Fruit fly (Drosophila melanogaster) whole organism, embryonic: ENCODE data around the gene CG5225.
A peak's percentile ranks its signal among the peaks of the same experiment; 100 is the strongest.

Experiments used
- Antp ChIP-seq: fragments of 200-800 bp; sonication (Bioruptor generic); optimal IDR thresholded peaks from 3 replicates; lab custom pipeline; 2016; ENCODE audit warnings: missing biosample characterization, missing genetic modification characterization
- BEAF-32 ChIP-seq: fragments of 200-800 bp; sonication (Bioruptor generic); optimal IDR thresholded peaks from 3 replicates; lab custom pipeline; 2017; ENCODE audit warnings: missing biosample characterization, missing genetic modification characterization, mild to moderate bottlenecking, moderate library complexity, missing genetic modification reagents
- CG12104 ChIP-seq: fragments of 200-800 bp; sonication (Bioruptor generic); optimal IDR thresholded peaks from 3 replicates; lab custom pipeline; 2016; ENCODE audit warnings: missing biosample characterization, missing genetic modification characterization
- CG12391 ChIP-seq: fragments of 200-800 bp; sonication (Bioruptor generic); optimal IDR thresholded peaks from 3 replicates; lab custom pipeline; 2018; ENCODE audit warnings: missing biosample characterization, mild to moderate bottlenecking, missing genetic modification characterization, moderate library complexity
- CG14014 ChIP-seq: fragments of 200-800 bp; sonication (Bioruptor generic); IDR thresholded peaks from 2 replicates; pipeline ENCODE4 v1.3.6; 2022; ENCODE audit warnings: missing biosample characterization, missing genetic modification characterization
- CG14441 ChIP-seq: fragments of 200-800 bp; sonication (Bioruptor generic); IDR thresholded peaks from 2 replicates; pipeline ENCODE4 v1.3.6; 2022; ENCODE audit warnings: missing biosample characterization, missing genetic modification characterization
- CG17186 ChIP-seq: fragments of 200-800 bp; sonication (Bioruptor generic); optimal IDR thresholded peaks from 3 replicates; lab custom pipeline; 2017; ENCODE audit warnings: missing biosample characterization, missing genetic modification reagents, missing genetic modification characterization
- CG17829 ChIP-seq: fragments of 200-800 bp; optimal IDR thresholded peaks from 2 replicates; lab custom pipeline; 2019; ENCODE audit warnings: missing biosample characterization, mild to moderate bottlenecking, missing genetic modification characterization, moderate library complexity
- CG18476 ChIP-seq: fragments of 200-800 bp; sonication (Bioruptor generic); optimal IDR thresholded peaks from 2 replicates; lab custom pipeline; 2016; ENCODE audit warnings: missing biosample characterization, mild to moderate bottlenecking, missing genetic modification characterization
- CG2120 ChIP-seq: fragments of 200-800 bp; sonication (Bioruptor generic); optimal IDR thresholded peaks from 3 replicates; lab custom pipeline; 2016; ENCODE audit warnings: missing biosample characterization, missing genetic modification characterization
- CG30403 ChIP-seq: fragments of 200-800 bp; sonication (Bioruptor generic); optimal IDR thresholded peaks from 3 replicates; lab custom pipeline; 2016; ENCODE audit warnings: missing biosample characterization, missing genetic modification characterization
- CG31388 ChIP-seq: fragments of 200-800 bp; sonication (Bioruptor generic); optimal IDR thresholded peaks from 2 replicates; lab custom pipeline; 2016; ENCODE audit warnings: missing biosample characterization, missing genetic modification characterization
- CG7839 ChIP-seq: fragments of 200-800 bp; sonication (Bioruptor generic); optimal IDR thresholded peaks from 3 replicates; lab custom pipeline; 2018; ENCODE audit warnings: missing biosample characterization, mild to moderate bottlenecking, missing genetic modification characterization, moderate library complexity
- Chrac-16 ChIP-seq: fragments of 200-800 bp; sonication (Bioruptor generic); optimal IDR thresholded peaks from 3 replicates; lab custom pipeline; 2016; ENCODE audit warnings: missing biosample characterization, missing genetic modification characterization
- Dp ChIP-seq: fragments of 200-800 bp; sonication (Bioruptor generic); optimal IDR thresholded peaks from 2 replicates; lab custom pipeline; 2018; ENCODE audit warnings: missing biosample characterization, mild to moderate bottlenecking, missing genetic modification characterization, moderate library complexity
- Eip74EF ChIP-seq, 2 experiments: fragments of 200-800 bp in 1 of 2; fragments of >200 bp in 1 of 2; sonication (Bioruptor generic) in 1 of 2; optimal IDR thresholded peaks; 2 replicates each; lab custom pipeline; 2017 to 2019; ENCODE audit warnings: missing biosample characterization in 2 of 2, missing genetic modification characterization in 2 of 2, mild to moderate bottlenecking in 1 of 2, moderate library complexity in 1 of 2
- Ets97D ChIP-seq: fragments of 200-800 bp; sonication (Bioruptor generic); optimal IDR thresholded peaks from 3 replicates; lab custom pipeline; 2016; ENCODE audit warnings: missing biosample characterization, missing genetic modification characterization
- Hmx ChIP-seq: fragments of 200-800 bp; sonication (Bioruptor generic); optimal IDR thresholded peaks from 2 replicates; lab custom pipeline; 2016; ENCODE audit warnings: missing biosample characterization, missing genetic modification characterization
- MBD-R2 ChIP-seq: fragments of 200-800 bp; sonication (Bioruptor generic); IDR thresholded peaks from 2 replicates; pipeline ENCODE4 v1.3.6; 2022; ENCODE audit warnings: missing biosample characterization, missing genetic modification characterization
- Max ChIP-seq: fragments of 200-800 bp; sonication (Bioruptor generic); optimal IDR thresholded peaks from 2 replicates; lab custom pipeline; 2016; ENCODE audit warnings: missing biosample characterization, mild to moderate bottlenecking, missing genetic modification characterization
- Mes4 ChIP-seq: fragments of 200-800 bp; sonication (Bioruptor generic); optimal IDR thresholded peaks from 2 replicates; lab custom pipeline; 2016; ENCODE audit warnings: missing biosample characterization, missing genetic modification characterization
- Myb ChIP-seq: fragments of 200-800 bp; sonication (Bioruptor generic); optimal IDR thresholded peaks from 2 replicates; lab custom pipeline; 2016; ENCODE audit warnings: missing biosample characterization, missing genetic modification characterization
- Nf-YC ChIP-seq: fragments of 200-800 bp; optimal IDR thresholded peaks from 3 replicates; lab custom pipeline; 2019; ENCODE audit warnings: missing biosample characterization, mild to moderate bottlenecking, missing genetic modification characterization, moderate library complexity
- Pdp1 ChIP-seq, 2 experiments: fragments of 200-800 bp; sonication (Bioruptor generic); optimal IDR thresholded peaks; 3 replicates each; lab custom pipeline; 2016; ENCODE audit warnings: missing biosample characterization in 2 of 2, missing genetic modification characterization in 2 of 2, mild to moderate bottlenecking in 1 of 2, moderate library complexity in 1 of 2
- Six4 ChIP-seq: fragments of 200-800 bp; sonication (Bioruptor generic); optimal IDR thresholded peaks from 2 replicates; lab custom pipeline; 2016; ENCODE audit warnings: missing biosample characterization, missing genetic modification characterization
- Sry-β ChIP-seq: fragments of 200-800 bp; sonication (Bioruptor generic); optimal IDR thresholded peaks from 2 replicates; lab custom pipeline; 2018; ENCODE audit warnings: missing biosample characterization, mild to moderate bottlenecking, missing genetic modification characterization, moderate library complexity
- bab2 ChIP-seq: fragments of 200-800 bp; sonication (Bioruptor generic); optimal IDR thresholded peaks from 2 replicates; lab custom pipeline; 2016; ENCODE audit warnings: missing biosample characterization, missing genetic modification characterization
- bcd ChIP-seq: fragments of 200-800 bp; sonication (Bioruptor generic); optimal IDR thresholded peaks from 2 replicates; lab custom pipeline; 2017; ENCODE audit warnings: missing biosample characterization, mild to moderate bottlenecking, missing genetic modification characterization
- cwo ChIP-seq: fragments of 200-800 bp; sonication (Bioruptor generic); optimal IDR thresholded peaks from 3 replicates; lab custom pipeline; 2017; ENCODE audit warnings: missing biosample characterization, missing genetic modification characterization, mild to moderate bottlenecking, moderate library complexity, missing genetic modification reagents
- dm ChIP-seq: fragments of 200-800 bp; sonication (Bioruptor generic); optimal IDR thresholded peaks from 3 replicates; lab custom pipeline; 2016; ENCODE audit warnings: missing biosample characterization, missing genetic modification characterization
- dpn ChIP-seq, 2 experiments: fragments of 200-800 bp; sonication (Bioruptor generic); optimal IDR thresholded peaks; 3 replicates each; lab custom pipeline; 2016; ENCODE audit warnings: missing biosample characterization in 2 of 2, missing genetic modification characterization in 2 of 2
- ems ChIP-seq: fragments of 200-800 bp; sonication (Bioruptor generic); optimal IDR thresholded peaks from 3 replicates; lab custom pipeline; 2016; ENCODE audit warnings: missing biosample characterization, missing genetic modification characterization
- gfzf ChIP-seq: fragments of 200-800 bp; sonication (Bioruptor generic); optimal IDR thresholded peaks from 2 replicates; lab custom pipeline; 2016; ENCODE audit warnings: missing biosample characterization, mild to moderate bottlenecking, missing genetic modification characterization, moderate library complexity
- hkb ChIP-seq, 2 experiments: fragments of 200-800 bp in 1 of 2; fragments of >200 bp in 1 of 2; sonication (Bioruptor generic) in 1 of 2; IDR thresholded peaks in 1 of 2; optimal IDR thresholded peaks in 1 of 2; 2 replicates each; pipeline versions ENCODE4 v1.3.6 to Lab custom; 2017 to 2022; ENCODE audit warnings: missing biosample characterization in 1 of 2, missing genetic modification characterization in 1 of 2
- lab ChIP-seq: fragments of 200-800 bp; sonication (Bioruptor generic); optimal IDR thresholded peaks from 3 replicates; lab custom pipeline; 2017; ENCODE audit warnings: missing biosample characterization, missing genetic modification characterization, mild to moderate bottlenecking, moderate library complexity, missing genetic modification reagents
- mam ChIP-seq: fragments of 200-800 bp; sonication (Bioruptor generic); optimal IDR thresholded peaks from 3 replicates; lab custom pipeline; 2016; ENCODE audit warnings: missing biosample characterization, missing genetic modification characterization
- psq ChIP-seq: fragments of 200-800 bp; sonication (Bioruptor generic); optimal IDR thresholded peaks from 2 replicates; lab custom pipeline; 2017; ENCODE audit warnings: missing biosample characterization, missing genetic modification characterization
- pum ChIP-seq: fragments of 200-800 bp; sonication (Bioruptor generic); optimal IDR thresholded peaks from 2 replicates; lab custom pipeline; 2016; ENCODE audit warnings: missing biosample characterization, missing genetic modification characterization
- ranshi ChIP-seq: fragments of 200-800 bp; sonication (Bioruptor generic); IDR thresholded peaks from 2 replicates; pipeline ENCODE4 v1.3.6; 2022; ENCODE audit warnings: missing biosample characterization, missing genetic modification characterization
- rib ChIP-seq: fragments of 200-800 bp; sonication (Bioruptor generic); IDR thresholded peaks from 2 replicates; pipeline ENCODE4 v1.3.6; 2022; ENCODE audit warnings: missing biosample characterization, missing genetic modification characterization
- sna ChIP-seq: fragments of 200-800 bp; sonication (Bioruptor generic); IDR thresholded peaks from 2 replicates; pipeline ENCODE4 v1.3.6; 2022; ENCODE audit warnings: missing biosample characterization, missing genetic modification characterization; ENCODE audit not compliant: partially characterized antibody
- so ChIP-seq: fragments of 200-800 bp; sonication (Bioruptor generic); IDR thresholded peaks from 3 replicates; pipeline ENCODE4 v1.3.6; 2022; ENCODE audit warnings: missing biosample characterization, missing genetic modification characterization
- sug ChIP-seq: fragments of 200-800 bp; optimal IDR thresholded peaks from 2 replicates; lab custom pipeline; 2019; ENCODE audit warnings: missing biosample characterization, mild to moderate bottlenecking, missing genetic modification characterization, moderate library complexity
- tll ChIP-seq, 2 experiments: fragments of 200-800 bp in 1 of 2; fragments of >200 bp in 1 of 2; sonication (Bioruptor generic) in 1 of 2; optimal IDR thresholded peaks; 2 replicates each; lab custom pipeline; 2017 to 2019; ENCODE audit warnings: missing biosample characterization in 2 of 2, missing genetic modification characterization in 2 of 2, mild to moderate bottlenecking in 1 of 2, moderate library complexity in 1 of 2
- tna ChIP-seq: fragments of 200-800 bp; sonication (Bioruptor generic); IDR thresholded peaks from 2 replicates; pipeline ENCODE4 v1.3.6; 2022; ENCODE audit warnings: missing biosample characterization, missing genetic modification characterization; ENCODE audit not compliant: partially characterized antibody
- trem ChIP-seq: fragments of 200-800 bp; optimal IDR thresholded peaks from 3 replicates; lab custom pipeline; 2019; ENCODE audit warnings: missing biosample characterization, mild to moderate bottlenecking, missing genetic modification characterization, moderate library complexity
- vvl ChIP-seq: fragments of 200-800 bp; sonication (Bioruptor generic); IDR thresholded peaks from 2 replicates; pipeline ENCODE4 v1.3.6; 2022; ENCODE audit warnings: missing biosample characterization, missing genetic modification characterization

CG5225 gene

dm6 chr3R:16996059-16996959 is 32.2 kb upstream of the CG5225 start, which contains the start of the genes EMC2A and CG3534 (continued):
- TF ChIP-seq CG18476 (GFP tag; lab: Kevin White, UChicago): no peak
- no peak for TF ChIP-seq CG31388 (GFP tag; lab: Kevin White, UChicago)
- peak in 1 of 2 experiments; percentile 56 for TF ChIP-seq Eip74EF (GFP tag; optimal IDR thresholded peaks at IDR 0.05; lab: Kevin White, UChicago)
- TF ChIP-seq BEAF-32: peak; percentile 10
- TF ChIP-seq CG12391 (tag; lab: Kevin White, UChicago): no peak
- TF ChIP-seq CG7839 (tag; lab: Kevin White, UChicago): peak; percentile 54
- TF ChIP-seq pum (GFP tag; lab: Kevin White, UChicago): peak; percentile 4
- TF ChIP-seq CG17186: no peak
- TF ChIP-seq CG17829 (tag; lab: Kevin White, UChicago): peak; percentile 51
- TF ChIP-seq Sry-β (GFP tag; lab: Kevin White, UChicago): no peak
- no peak for TF ChIP-seq Chrac-16
- 0 out of 2 replicates have a peak, but pooled peaks have one; percentile 4 for TF ChIP-seq CG14014
- TF ChIP-seq Antp (GFP tag; lab: Kevin White, UChicago): peak; percentile 33
- no peak for TF ChIP-seq cwo
- no peak for TF ChIP-seq Mes4
- peak; percentile 25 for TF ChIP-seq Nf-YC
- no peak for TF ChIP-seq psq (GFP tag; lab: Kevin White, UChicago)
- TF ChIP-seq mam (GFP tag; lab: Kevin White, UChicago): peak; percentile 38
- TF ChIP-seq so (GFP tag; lab: Robert Waterston, UW): peak; percentile 62; the same call in 2 of the 3 replicates
- no peak for TF ChIP-seq MBD-R2 (GFP tag; lab: Robert Waterston, UW)
- peak; percentile 25 for TF ChIP-seq CG30403 (GFP tag; lab: Kevin White, UChicago)
- peak; percentile 24 for TF ChIP-seq Six4 (GFP tag; lab: Kevin White, UChicago)
- peak; percentile 41 for TF ChIP-seq bcd (GFP tag; lab: Kevin White, UChicago)
- peak; percentile 42 for TF ChIP-seq Hmx (GFP tag; lab: Kevin White, UChicago)
- peak; percentile 2 for TF ChIP-seq CG12104 (GFP tag; lab: Kevin White, UChicago)
- no peak for TF ChIP-seq Dp
- no peak for TF ChIP-seq bab2 (GFP tag; lab: Kevin White, UChicago)
- TF ChIP-seq vvl: peak; percentile 18; the same call in 1 of the 2 replicates
- peak; percentile 21 for TF ChIP-seq Max
- TF ChIP-seq hkb (optimal IDR thresholded peaks at IDR 0.05; lab: Kevin White, UChicago): no peak
- peak; percentile 4 for TF ChIP-seq hkb (GFP tag; IDR thresholded peaks at IDR 0.05; lab: Robert Waterston, UW)
- 0 out of 2 replicates have a peak, but pooled peaks have one; percentile 29 for TF ChIP-seq tna
- TF ChIP-seq dm (GFP tag; lab: Kevin White, UChicago): no peak
- peak; percentile 34 for TF ChIP-seq Ets97D (GFP tag; lab: Kevin White, UChicago)
- peak; percentile 42; the same call in 1 of the 2 replicates for TF ChIP-seq sna (GFP tag; lab: Robert Waterston, UW)
- no peak for TF ChIP-seq rib (GFP tag; lab: Robert Waterston, UW)
- peak; percentile 23; the same call in 1 of the 2 replicates for TF ChIP-seq CG14441 (GFP tag; lab: Robert Waterston, UW)
- 0 out of 2 replicates have a peak, but pooled peaks have one; percentile 47 for TF ChIP-seq ranshi
- TF ChIP-seq Pdp1 (GFP tag; optimal IDR thresholded peaks at IDR 0.05; lab: Kevin White, UChicago): peak; percentile 18 to 26
- TF ChIP-seq Myb (GFP tag; lab: Kevin White, UChicago): peak; percentile 37
- TF ChIP-seq CG2120 (GFP tag; lab: Kevin White, UChicago): peak; percentile 2
- peak; percentile 98 for TF ChIP-seq trem (tag; lab: Kevin White, UChicago)
- TF ChIP-seq tll (GFP tag; optimal IDR thresholded peaks at IDR 0.05; lab: Kevin White, UChicago): peak in 1 of 2 experiments; percentile 34
- peak; percentile 11 for TF ChIP-seq lab
- peak; percentile 25 for TF ChIP-seq ems
- peak; percentile 20 for TF ChIP-seq sug (tag; lab: Kevin White, UChicago)
- peak in 1 of 2 experiments; percentile 44 for TF ChIP-seq dpn (GFP tag; optimal IDR thresholded peaks at IDR 0.05; lab: Kevin White, UChicago)
- TF ChIP-seq gfzf (GFP tag; lab: Kevin White, UChicago): peak; percentile 80
